Fruit fly (Drosophila melanogaster): ENCODE measurements around the gene Gba1a.

The Gba1a gene

dm6 chr3R:23729632-23730471 lies 29.4 kb downstream of the Gba1a start (continued):
- peak; percentile 99 for TF ChIP-seq Bdp1 (GFP tag; optimal IDR thresholded peaks at IDR 0.05)
- peak; percentile 99 for TF ChIP-seq Tbp (GFP tag; optimal IDR thresholded peaks at IDR 0.05)
- peak; percentile 88; the same call in 2 of the 3 replicates for TF ChIP-seq CG6791 (GFP tag; IDR thresholded peaks at IDR 0.05; ENCODE audit: partially characterized antibody)
- TF ChIP-seq CG10321 (GFP tag; IDR thresholded peaks at IDR 0.05), result no peak
- TF ChIP-seq hth (optimal IDR thresholded peaks at IDR 0.05), result no peak
- TF ChIP-seq Hr78 (GFP tag; optimal IDR thresholded peaks at IDR 0.05), result peak in 1 of 2 experiments; percentile 30
- TF ChIP-seq CG10147 (GFP tag; optimal IDR thresholded peaks at IDR 0.05), result no peak
- no peak for TF ChIP-seq cato (GFP tag; optimal IDR thresholded peaks at IDR 0.05; ENCODE audit: borderline replicate concordance)
- TF ChIP-seq CG15269 (tag; optimal IDR thresholded peaks at IDR 0.05), result peak; percentile 27
- peak; percentile 26 for TF ChIP-seq YL-1 (GFP tag; optimal IDR thresholded peaks at IDR 0.05)
- peak; percentile 44 for TF ChIP-seq mld (GFP tag; IDR thresholded peaks at IDR 0.05; ENCODE audit: partially characterized antibody)
- TF ChIP-seq CrebB (tag; optimal IDR thresholded peaks at IDR 0.05), result peak; percentile 25
- peak; percentile 36 for TF ChIP-seq HmgZ (tag; optimal IDR thresholded peaks at IDR 0.05)
- peak; percentile 45 for TF ChIP-seq CG12219 (GFP tag; optimal IDR thresholded peaks at IDR 0.05)
- TF ChIP-seq dysf (GFP tag; IDR thresholded peaks at IDR 0.05), result 0 out of 3 replicates have a peak, but pooled peaks have one; percentile 22
- TF ChIP-seq CG13287 (GFP tag; IDR thresholded peaks at IDR 0.05; ENCODE audit: partially characterized antibody), result peak; percentile 50
- TF ChIP-seq CG6854 (GFP tag; optimal IDR thresholded peaks at IDR 0.05), result peak; percentile 42
- TF ChIP-seq CG13894 (tag; optimal IDR thresholded peaks at IDR 0.05), result peak; percentile 94
- peak; percentile 59 for TF ChIP-seq CoRest (tag; optimal IDR thresholded peaks at IDR 0.05)
- peak; percentile 45 for TF ChIP-seq exex (tag; optimal IDR thresholded peaks at IDR 0.05)
- TF ChIP-seq ken (GFP tag; IDR thresholded peaks at IDR 0.05), result 0 out of 3 replicates have a peak, but pooled peaks have one; percentile 40
- no peak for TF ChIP-seq dati (GFP tag; IDR thresholded peaks at IDR 0.05)
- TF ChIP-seq CG3726 (GFP tag; IDR thresholded peaks at IDR 0.05), result no peak
- peak; percentile 57; the same call in 1 of the 2 replicates for TF ChIP-seq ato (GFP tag; IDR thresholded peaks at IDR 0.05; ENCODE audit: partially characterized antibody)
- TF ChIP-seq CG2199 (GFP tag; IDR thresholded peaks at IDR 0.05), result peak; percentile 36; the same call in 1 of the 3 replicates
- peak; percentile 36; the same call in 1 of the 2 replicates for TF ChIP-seq crol (GFP tag; IDR thresholded peaks at IDR 0.05)
- TF ChIP-seq cwo (GFP tag; optimal IDR thresholded peaks at IDR 0.05), result no peak
- no peak for TF ChIP-seq CG13624 (GFP tag; optimal IDR thresholded peaks at IDR 0.05)
- peak; percentile 30 for TF ChIP-seq CG18599 (GFP tag; optimal IDR thresholded peaks at IDR 0.05)
- no peak for TF ChIP-seq Sox100B (GFP tag; optimal IDR thresholded peaks at IDR 0.05)
- peak; percentile 79 for TF ChIP-seq Bgb (GFP tag; IDR thresholded peaks at IDR 0.05; ENCODE audit: partially characterized antibody)
- TF ChIP-seq grn (GFP tag; optimal IDR thresholded peaks at IDR 0.05), result peak; percentile 50
- no peak for TF ChIP-seq TFAM (GFP tag; optimal IDR thresholded peaks at IDR 0.05)
- TF ChIP-seq chn (GFP tag; optimal IDR thresholded peaks at IDR 0.05), result peak; percentile 88
- TF ChIP-seq CG33557 (GFP tag; optimal IDR thresholded peaks at IDR 0.05), result peak; percentile 5
- peak; percentile 88 for TF ChIP-seq sug (tag; optimal IDR thresholded peaks at IDR 0.05)
- no peak for TF ChIP-seq CG15073 (GFP tag; optimal IDR thresholded peaks at IDR 0.05)
- TF ChIP-seq CG8290 (GFP tag; optimal IDR thresholded peaks at IDR 0.05), result peak; percentile 58
- peak in 1 of 2 experiments; percentile 58 for TF ChIP-seq CG8290 (tag; optimal IDR thresholded peaks at IDR 0.05)
- TF ChIP-seq Hsf (GFP tag; optimal IDR thresholded peaks at IDR 0.05), result no peak
- no peak for TF ChIP-seq Ravus (GFP tag; IDR thresholded peaks at IDR 0.05)
- peak; percentile 60 for TF ChIP-seq vnd (GFP tag; IDR thresholded peaks at IDR 0.05; ENCODE audit: partially characterized antibody)
- peak; percentile 30; the same call in 1 of the 2 replicates for TF ChIP-seq klu (GFP tag; IDR thresholded peaks at IDR 0.05)
- no peak for TF ChIP-seq MESR4 (GFP tag; optimal IDR thresholded peaks at IDR 0.05)
- TF ChIP-seq CG6254 (GFP tag; optimal IDR thresholded peaks at IDR 0.05), result peak; percentile 31
- TF ChIP-seq pros (GFP tag; optimal IDR thresholded peaks at IDR 0.05), result peak; percentile 89
- TF ChIP-seq chm (GFP tag; IDR thresholded peaks at IDR 0.05), result peak; percentile 79
- TF ChIP-seq Nf-YB (GFP tag; optimal IDR thresholded peaks at IDR 0.05), result no peak
